Worm (Caenorhabditis elegans) whole organism, L4 larva: Measurements from ENCODE around the gene D1022.3.

ENCODE experiments used
- R02D3.7 ChIP-seq: fragments of 150-350 bp; sonication (generic microtip); optimal IDR thresholded peaks from 3 replicates; lab custom pipeline; 2014; ENCODE audit warnings: missing biosample characterization, missing genetic modification characterization
- T26A8.4 ChIP-seq: fragments of 200-800 bp; sonication (Bioruptor generic); IDR thresholded peaks from 2 replicates; pipeline ENCODE4 v1.3.6; 2022; ENCODE audit warnings: missing genetic modification characterization, missing compliant biosample characterization
- ZK546.5 ChIP-seq, 2 experiments: sonication (generic microtip); optimal IDR thresholded peaks; 2 replicates each; lab custom pipeline; 2017; ENCODE audit warnings: missing biosample characterization in 2 of 2, missing genetic modification characterization in 2 of 2
- dpl-1 ChIP-seq: fragments of 150-350 bp; optimal IDR thresholded peaks from 2 replicates; lab custom pipeline; 2014; ENCODE audit warnings: missing biosample characterization, missing genetic modification reagents, missing genetic modification characterization
- lsy-2 ChIP-seq, 2 experiments: fragments of 150-350 bp in 1 of 2; sonication (generic microtip) in 1 of 2; optimal IDR thresholded peaks; 2 replicates each; lab custom pipeline; 2014 to 2017; ENCODE audit warnings: missing biosample characterization in 2 of 2, missing genetic modification characterization in 2 of 2
- mep-1 ChIP-seq: fragments of 150-350 bp; sonication (generic microtip); optimal IDR thresholded peaks from 3 replicates; lab custom pipeline; 2014; ENCODE audit warnings: missing biosample characterization, missing genetic modification characterization
- nhr-111 ChIP-seq: fragments of 200-800 bp; sonication (Bioruptor generic); optimal IDR thresholded peaks from 2 replicates; lab custom pipeline; 2018; ENCODE audit warnings: mild to moderate bottlenecking, missing genetic modification characterization, missing compliant biosample characterization
- nhr-237 ChIP-seq: sonication (generic microtip); optimal IDR thresholded peaks from 2 replicates; lab custom pipeline; 2017; ENCODE audit warnings: missing biosample characterization, missing genetic modification characterization
- unc-130 ChIP-seq: sonication (generic microtip); optimal IDR thresholded peaks from 2 replicates; lab custom pipeline; 2016; ENCODE audit warnings: missing genetic modification reagents, missing genetic modification characterization, missing compliant biosample characterization
- unc-62 ChIP-seq, 3 experiments: fragments of 150-350 bp in 1 of 3; sonication (generic microtip); optimal IDR thresholded peaks in 2 of 3; peaks in 1 of 3; 1 replicate in 1 of 3; 2 replicates in 2 of 3; lab custom pipeline; 2014 to 2017; ENCODE audit warnings: missing biosample characterization in 3 of 3, missing genetic modification characterization in 3 of 3, missing genetic modification reagents in 3 of 3, missing genotype in 1 of 3

ce11 chrII:7456184-7456583, at the start of gene D1022.3:
- TF ChIP-seq R02D3.7 (tag; lab: Kevin White, UChicago) (no peak), lsy-2 (tag; optimal IDR thresholded peaks at IDR 0.05; lab: Kevin White, UChicago) (no peak), dpl-1 (GFP tag; lab: Kevin White, UChicago) (no peak), unc-130 (GFP tag; lab: Kevin White, UChicago) (no peak), mep-1 (tag; lab: Kevin White, UChicago) (no peak), T26A8.4 (no peak), nhr-237 (tag; lab: Kevin White, UChicago) (no peak), unc-62 (GFP tag; optimal IDR thresholded peaks at IDR 0.05 in 1 of 2; lab: Kevin White, UChicago) (peak in 1 of 2 experiments; percentile 29), unc-62 (tag; optimal IDR thresholded peaks at IDR 0.05; lab: Kevin White, UChicago) (no peak), ZK546.5 (tag; optimal IDR thresholded peaks at IDR 0.05; lab: Kevin White, UChicago) (no peak), nhr-111 (no peak)
